Fruit fly (Drosophila melanogaster) whole organism, embryonic: ENCODE data around the gene CG8861.

Source experiments
- Adf1 ChIP-seq: fragments of 200-800 bp; sonication (Bioruptor generic); IDR thresholded peaks from 2 replicates; pipeline ENCODE4 v1.3.6; 2022; ENCODE audit warnings: missing biosample characterization, missing genetic modification characterization
- Atf-2 ChIP-seq: fragments of 200-800 bp; sonication (Bioruptor generic); optimal IDR thresholded peaks from 2 replicates; lab custom pipeline; 2016; ENCODE audit warnings: missing biosample characterization, missing genetic modification characterization
- CG11456 ChIP-seq: fragments of 200-800 bp; sonication (Bioruptor generic); IDR thresholded peaks from 3 replicates; pipeline ENCODE4 v1.3.6; 2022; ENCODE audit warnings: missing biosample characterization, missing genetic modification characterization
- CG1233 ChIP-seq: fragments of 200-800 bp; sonication (Bioruptor generic); optimal IDR thresholded peaks from 4 replicates; lab custom pipeline; 2018; ENCODE audit warnings: missing biosample characterization, mild to moderate bottlenecking, missing genetic modification characterization
- CG15514 ChIP-seq: fragments of 200-800 bp; sonication (Bioruptor generic); optimal IDR thresholded peaks from 3 replicates; lab custom pipeline; 2017; ENCODE audit warnings: missing biosample characterization, missing genetic modification characterization, mild to moderate bottlenecking, moderate library complexity, missing genetic modification reagents
- CG16779 ChIP-seq: fragments of 200-800 bp; sonication (Bioruptor generic); IDR thresholded peaks from 2 replicates; pipeline ENCODE4 v1.3.6; 2022; ENCODE audit warnings: missing biosample characterization, missing genetic modification characterization
- CG16815 ChIP-seq: fragments of 200-800 bp; sonication (Bioruptor generic); optimal IDR thresholded peaks from 3 replicates; lab custom pipeline; 2017; ENCODE audit warnings: missing biosample characterization, mild to moderate bottlenecking, missing genetic modification characterization
- CG32532 ChIP-seq: fragments of 200-800 bp; sonication (Bioruptor generic); IDR thresholded peaks from 2 replicates; pipeline ENCODE4 v1.3.6; 2022; ENCODE audit warnings: missing biosample characterization, missing genetic modification characterization
- CG32767 ChIP-seq: fragments of 200-800 bp; sonication (Bioruptor generic); IDR thresholded peaks from 2 replicates; pipeline ENCODE4 v1.3.6; 2022; ENCODE audit warnings: missing biosample characterization, missing genetic modification characterization
- CG3281 ChIP-seq: fragments of 200-800 bp; sonication (Bioruptor generic); optimal IDR thresholded peaks from 3 replicates; lab custom pipeline; 2017; ENCODE audit warnings: missing biosample characterization, mild to moderate bottlenecking, missing genetic modification characterization
- CG34422 ChIP-seq: fragments of 200-800 bp; sonication (Bioruptor generic); IDR thresholded peaks from 3 replicates; pipeline ENCODE4 v1.3.6; 2022; ENCODE audit warnings: missing biosample characterization, missing genetic modification characterization
- CG3838 ChIP-seq: fragments of 200-800 bp; sonication (Bioruptor generic); optimal IDR thresholded peaks from 3 replicates; lab custom pipeline; 2016; ENCODE audit warnings: missing biosample characterization, missing genetic modification characterization
- CG4617 ChIP-seq: fragments of 200-800 bp; sonication (Bioruptor generic); optimal IDR thresholded peaks from 3 replicates; lab custom pipeline; 2016; ENCODE audit warnings: missing biosample characterization, missing genetic modification characterization, borderline replicate concordance
- CG4820 ChIP-seq: fragments of 200-800 bp; sonication (Bioruptor generic); optimal IDR thresholded peaks from 3 replicates; lab custom pipeline; 2016; ENCODE audit warnings: missing biosample characterization, missing genetic modification characterization
- CG6854 ChIP-seq: fragments of 200-800 bp; sonication (Bioruptor generic); optimal IDR thresholded peaks from 3 replicates; lab custom pipeline; 2017; ENCODE audit warnings: missing biosample characterization, mild to moderate bottlenecking, missing genetic modification characterization
- CG9437 ChIP-seq: fragments of 200-800 bp; sonication (Bioruptor generic); optimal IDR thresholded peaks from 2 replicates; lab custom pipeline; 2018; ENCODE audit warnings: missing biosample characterization, mild to moderate bottlenecking, missing genetic modification characterization
- CG9876 ChIP-seq: fragments of 200-800 bp; sonication (Bioruptor generic); optimal IDR thresholded peaks from 2 replicates; lab custom pipeline; 2016; ENCODE audit warnings: missing biosample characterization, missing genetic modification characterization
- CTCF ChIP-seq: fragments of 200-800 bp; sonication (Bioruptor generic); optimal IDR thresholded peaks from 2 replicates; lab custom pipeline; 2017; ENCODE audit warnings: missing biosample characterization, mild to moderate bottlenecking, missing genetic modification characterization, moderate library complexity
- D ChIP-seq, 2 experiments: fragments of 200-800 bp in 1 of 2; fragments of >200 bp in 1 of 2; sonication (Bioruptor generic) in 1 of 2; optimal IDR thresholded peaks; 2 replicates in 1 of 2; 3 replicates in 1 of 2; lab custom pipeline; 2017; ENCODE audit warnings: mild to moderate bottlenecking in 1 of 2, missing biosample characterization in 1 of 2, missing genetic modification characterization in 1 of 2, missing genetic modification reagents in 1 of 2
- D19A ChIP-seq: fragments of 200-800 bp; optimal IDR thresholded peaks from 3 replicates; lab custom pipeline; 2019; ENCODE audit warnings: missing biosample characterization, mild to moderate bottlenecking, missing genetic modification characterization, moderate library complexity
- Dbx ChIP-seq: fragments of 200-800 bp; sonication (Bioruptor generic); IDR thresholded peaks from 3 replicates; pipeline ENCODE4 v1.3.6; 2022; ENCODE audit warnings: missing biosample characterization, missing genetic modification characterization
- Dll ChIP-seq: fragments of 200-800 bp; sonication (Bioruptor generic); IDR thresholded peaks from 4 replicates; pipeline ENCODE4 v1.3.6; 2022; ENCODE audit warnings: missing biosample characterization, missing genetic modification characterization; ENCODE audit not compliant: partially characterized antibody
- ERR ChIP-seq: fragments of 200-800 bp; sonication (Bioruptor generic); optimal IDR thresholded peaks from 2 replicates; lab custom pipeline; 2016; ENCODE audit warnings: missing biosample characterization, missing genetic modification characterization
- H15 ChIP-seq: fragments of 200-800 bp; sonication (Bioruptor generic); IDR thresholded peaks from 3 replicates; pipeline ENCODE4 v1.3.6; 2022; ENCODE audit warnings: missing biosample characterization, missing genetic modification characterization
- Hmr ChIP-seq: fragments of 200-800 bp; sonication (Bioruptor generic); optimal IDR thresholded peaks from 3 replicates; lab custom pipeline; 2017; ENCODE audit warnings: mild to moderate bottlenecking, missing biosample characterization, missing genetic modification reagents, missing genetic modification characterization
- Hr51 ChIP-seq, 2 experiments: fragments of 200-800 bp; sonication (Bioruptor generic); optimal IDR thresholded peaks; 2 replicates in 1 of 2; 3 replicates in 1 of 2; lab custom pipeline; 2016 to 2018; ENCODE audit warnings: missing biosample characterization in 2 of 2, missing genetic modification characterization in 2 of 2, mild to moderate bottlenecking in 1 of 2, moderate library complexity in 1 of 2
- Lim3 ChIP-seq: fragments of 200-800 bp; sonication (Bioruptor generic); IDR thresholded peaks from 2 replicates; pipeline ENCODE4 v1.3.6; 2022; ENCODE audit warnings: missing biosample characterization, missing genetic modification characterization
- Rx ChIP-seq: fragments of 200-800 bp; sonication (Bioruptor generic); IDR thresholded peaks from 2 replicates; pipeline ENCODE4 v1.3.6; 2022; ENCODE audit warnings: missing biosample characterization, missing genetic modification characterization
- Taf1 ChIP-seq: fragments of 200-800 bp; sonication (Bioruptor generic); IDR thresholded peaks from 2 replicates; pipeline ENCODE4 v1.3.6; 2022; ENCODE audit warnings: missing biosample characterization, missing genetic modification characterization
- al ChIP-seq: fragments of 200-800 bp; sonication (Bioruptor generic); IDR thresholded peaks from 2 replicates; pipeline ENCODE4 v1.3.6; 2022; ENCODE audit warnings: missing biosample characterization, missing genetic modification characterization
- ara ChIP-seq: fragments of 200-800 bp; sonication (Bioruptor generic); IDR thresholded peaks from 2 replicates; pipeline ENCODE4 v1.3.6; 2022; ENCODE audit warnings: missing biosample characterization, missing genetic modification characterization
- cas ChIP-seq: fragments of 200-800 bp; sonication (Bioruptor generic); IDR thresholded peaks from 2 replicates; pipeline ENCODE4 v1.3.6; 2022; ENCODE audit warnings: missing biosample characterization, missing genetic modification characterization
- cg ChIP-seq: fragments of 200-800 bp; sonication (Bioruptor generic); optimal IDR thresholded peaks from 3 replicates; lab custom pipeline; 2019; ENCODE audit warnings: missing biosample characterization, mild to moderate bottlenecking, missing genetic modification characterization, moderate library complexity
- danr ChIP-seq: fragments of 200-800 bp; sonication (Bioruptor generic); IDR thresholded peaks from 2 replicates; pipeline ENCODE4 v1.3.6; 2022; ENCODE audit warnings: missing biosample characterization, missing genetic modification characterization
- emc ChIP-seq: fragments of 200-800 bp; sonication (Bioruptor generic); optimal IDR thresholded peaks from 2 replicates; lab custom pipeline; 2016; ENCODE audit warnings: missing biosample characterization, missing genetic modification characterization
- hth ChIP-seq: fragments of >200 bp; optimal IDR thresholded peaks from 2 replicates; lab custom pipeline; 2017; ENCODE audit warnings: inconsistent platforms
- kay ChIP-seq: fragments of 200-800 bp; sonication (Bioruptor generic); optimal IDR thresholded peaks from 2 replicates; lab custom pipeline; 2016; ENCODE audit warnings: missing biosample characterization, missing genetic modification characterization
- ken ChIP-seq: fragments of 200-800 bp; sonication (Bioruptor generic); IDR thresholded peaks from 3 replicates; pipeline ENCODE4 v1.3.6; 2022; ENCODE audit warnings: missing biosample characterization, missing genetic modification characterization
- lola ChIP-seq, 3 experiments: fragments of >200 bp in 2 of 3; fragments of 200-800 bp in 1 of 3; sonication (Bioruptor generic) in 1 of 3; optimal IDR thresholded peaks; 2 replicates each; lab custom pipeline; 2017 to 2019; ENCODE audit warnings: missing biosample characterization in 3 of 3, missing genetic modification characterization in 3 of 3, mild to moderate bottlenecking in 1 of 3, moderate library complexity in 1 of 3
- onecut ChIP-seq: fragments of 200-800 bp; sonication (Bioruptor generic); IDR thresholded peaks from 2 replicates; pipeline ENCODE4 v1.3.6; 2022; ENCODE audit warnings: missing biosample characterization, missing genetic modification characterization
- pho ChIP-seq: fragments of 200-800 bp; sonication (Bioruptor generic); optimal IDR thresholded peaks from 2 replicates; lab custom pipeline; 2016; ENCODE audit warnings: missing biosample characterization, missing genetic modification characterization
- prd ChIP-seq, 3 experiments: fragments of >200 bp in 2 of 3; fragments of 200-800 bp in 1 of 3; sonication (Bioruptor generic) in 1 of 3; optimal IDR thresholded peaks in 2 of 3; IDR thresholded peaks in 1 of 3; 2 replicates in 2 of 3; 3 replicates in 1 of 3; pipeline versions ENCODE4 v1.3.6 to Lab custom; 2017 to 2022; ENCODE audit warnings: missing biosample characterization in 1 of 3, missing genetic modification characterization in 1 of 3
- pzg ChIP-seq: fragments of 200-800 bp; sonication (Bioruptor generic); optimal IDR thresholded peaks from 3 replicates; lab custom pipeline; 2018; ENCODE audit warnings: missing biosample characterization, mild to moderate bottlenecking, missing genetic modification characterization, moderate library complexity
- scrt ChIP-seq: fragments of 200-800 bp; sonication (Bioruptor generic); optimal IDR thresholded peaks from 2 replicates; lab custom pipeline; 2018; ENCODE audit warnings: missing biosample characterization, mild to moderate bottlenecking, missing genetic modification characterization, moderate library complexity
- sima ChIP-seq: fragments of 200-800 bp; sonication (Bioruptor generic); optimal IDR thresholded peaks from 2 replicates; lab custom pipeline; 2016; ENCODE audit warnings: missing biosample characterization, missing genetic modification characterization
- so ChIP-seq: fragments of 200-800 bp; sonication (Bioruptor generic); IDR thresholded peaks from 3 replicates; pipeline ENCODE4 v1.3.6; 2022; ENCODE audit warnings: missing biosample characterization, missing genetic modification characterization
- tgo ChIP-seq: fragments of 200-800 bp; sonication (Bioruptor generic); IDR thresholded peaks from 3 replicates; pipeline ENCODE4 v1.3.6; 2022; ENCODE audit warnings: missing biosample characterization, missing genetic modification characterization
- vfl ChIP-seq: fragments of 200-800 bp; sonication (Bioruptor generic); optimal IDR thresholded peaks from 2 replicates; lab custom pipeline; 2016; ENCODE audit warnings: missing biosample characterization, missing genetic modification characterization
- zfh2 ChIP-seq: fragments of 200-800 bp; sonication (Bioruptor generic); optimal IDR thresholded peaks from 2 replicates; lab custom pipeline; 2016; ENCODE audit warnings: missing biosample characterization, missing genetic modification characterization

CG8861 gene

DNA sequence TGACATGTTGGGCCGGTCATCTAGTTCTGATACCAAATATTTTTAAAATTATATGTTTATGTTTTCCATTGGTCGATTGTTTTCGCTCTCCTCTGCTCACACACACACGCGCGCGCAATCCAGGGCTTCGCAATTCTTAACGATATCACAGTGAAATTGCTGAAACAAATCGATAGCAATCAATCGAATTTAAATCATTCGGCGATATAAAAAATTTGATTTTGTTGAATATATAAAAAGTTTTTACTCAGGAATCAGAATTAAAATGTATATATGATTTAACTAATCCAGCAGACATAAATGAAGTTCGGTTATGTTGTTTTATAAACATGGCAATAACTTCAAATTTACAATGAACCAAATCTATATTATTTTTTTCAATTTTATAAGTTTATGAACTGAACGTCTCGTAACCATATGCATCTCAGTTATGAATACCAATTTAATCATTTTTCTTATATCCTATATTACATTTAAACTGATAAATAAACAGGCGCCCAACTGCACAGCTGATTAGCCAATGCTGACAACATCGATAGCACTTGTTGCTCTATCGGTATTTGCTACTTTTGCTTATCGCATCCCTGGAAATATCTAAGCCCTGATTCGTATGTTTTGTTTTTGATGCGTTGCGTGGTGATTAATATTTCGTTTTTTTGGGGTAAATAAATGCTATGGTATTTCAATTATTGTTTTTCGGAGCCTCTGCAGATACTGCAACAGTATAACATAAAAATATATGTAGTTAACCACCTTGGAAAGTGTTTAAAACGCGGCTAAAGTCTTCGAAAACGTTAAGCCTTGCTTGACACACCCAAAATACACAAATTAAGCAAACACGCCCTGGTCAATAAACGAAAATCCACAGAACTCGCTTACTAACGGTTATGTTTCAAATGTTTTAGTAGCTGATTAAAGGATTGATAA lies 6.5 kb upstream of the CG8861 start, which contains the start of the genes Aduk and pasi2 (continued):
- no peak for TF ChIP-seq CG9876 (GFP tag; lab: Kevin White, UChicago)
- peak; percentile 92 for TF ChIP-seq cg (GFP tag; lab: Kevin White, UChicago)
- TF ChIP-seq sima: no peak
- no peak for TF ChIP-seq H15
- no peak for TF ChIP-seq hth (lab: Kevin White, UChicago)
- no peak for TF ChIP-seq CG3838 (GFP tag; lab: Kevin White, UChicago)
- peak; percentile 41 for TF ChIP-seq CG4617 (GFP tag; lab: Kevin White, UChicago)
- no peak for TF ChIP-seq CG32767
- no peak for TF ChIP-seq tgo (GFP tag; lab: Robert Waterston, UW)
- TF ChIP-seq lola (GFP tag; optimal IDR thresholded peaks at IDR 0.05; lab: Kevin White, UChicago): no peak
- peak; percentile 76 for TF ChIP-seq Adf1 (GFP tag; lab: Robert Waterston, UW)
- no peak for TF ChIP-seq emc
- no peak for TF ChIP-seq al (GFP tag; lab: Robert Waterston, UW)
- no peak for TF ChIP-seq onecut (GFP tag; lab: Robert Waterston, UW)
- TF ChIP-seq danr: no peak
- TF ChIP-seq CG1233 (GFP tag; lab: Kevin White, UChicago): no peak
- no peak for TF ChIP-seq vfl
- peak; percentile 84 for TF ChIP-seq pzg (GFP tag; lab: Kevin White, UChicago)
- TF ChIP-seq ERR (GFP tag; lab: Kevin White, UChicago): no peak
- TF ChIP-seq ara (GFP tag; lab: Robert Waterston, UW): no peak
- TF ChIP-seq CG11456: no peak
- TF ChIP-seq CTCF (GFP tag; lab: Kevin White, UChicago): peak; percentile 30
- no peak for TF ChIP-seq Taf1 (GFP tag; lab: Robert Waterston, UW)
- no peak for TF ChIP-seq Rx
- no peak for TF ChIP-seq Hmr
- 0 out of 2 replicates have a peak, but pooled peaks have one; percentile 29 for TF ChIP-seq CG32532
- TF ChIP-seq Dbx: 0 out of 3 replicates have a peak, but pooled peaks have one; percentile 39
- peak; percentile 76 for TF ChIP-seq Dll (GFP tag; lab: Robert Waterston, UW)
- no peak for TF ChIP-seq CG16779 (GFP tag; lab: Robert Waterston, UW)
- TF ChIP-seq CG3281 (GFP tag; lab: Kevin White, UChicago): peak; percentile 52
- TF ChIP-seq so: no peak
- TF ChIP-seq pho (GFP tag; lab: Kevin White, UChicago): no peak
- TF ChIP-seq CG34422 (GFP tag; lab: Robert Waterston, UW): peak; percentile 6; the same call in 1 of the 3 replicates
- TF ChIP-seq zfh2 (GFP tag; lab: Kevin White, UChicago): peak; percentile 2
- TF ChIP-seq CG9437 (GFP tag; lab: Kevin White, UChicago): peak; percentile 45
- peak; percentile 68 for TF ChIP-seq CG15514
- peak; percentile 96 for TF ChIP-seq scrt
- no peak for TF ChIP-seq prd (optimal IDR thresholded peaks at IDR 0.05; lab: Kevin White, UChicago)
- TF ChIP-seq prd (GFP tag; IDR thresholded peaks at IDR 0.05; lab: Robert Waterston, UW): no peak
- TF ChIP-seq CG16815: no peak
- no peak for TF ChIP-seq CG6854 (GFP tag; lab: Kevin White, UChicago)
- no peak for TF ChIP-seq D (optimal IDR thresholded peaks at IDR 0.05; lab: Kevin White, UChicago)
- TF ChIP-seq D (GFP tag; optimal IDR thresholded peaks at IDR 0.05; lab: Kevin White, UChicago): no peak
- TF ChIP-seq ken (GFP tag; lab: Robert Waterston, UW): no peak
- no peak for TF ChIP-seq CG4820 (GFP tag; lab: Kevin White, UChicago)
- TF ChIP-seq Atf-2 (GFP tag; lab: Kevin White, UChicago): no peak
- no peak for TF ChIP-seq cas (GFP tag; lab: Robert Waterston, UW)
- TF ChIP-seq Hr51 (GFP tag; optimal IDR thresholded peaks at IDR 0.05; lab: Kevin White, UChicago): no peak
- no peak for TF ChIP-seq kay
- no peak for TF ChIP-seq Lim3 (GFP tag; lab: Robert Waterston, UW)
- TF ChIP-seq D19A (tag; lab: Kevin White, UChicago): no peak
